Worm (Caenorhabditis elegans): ENCODE measurements around the gene twk-33.

ce11 chrV:17714330-17714729 is at the start of gene twk-33:
- no peak for TF ChIP-seq hmg-4 (GFP tag; optimal IDR thresholded peaks at IDR 0.05)
- TF ChIP-seq hnd-1 (tag; optimal IDR thresholded peaks at IDR 0.05): no peak
- TF ChIP-seq ama-1 (optimal IDR thresholded peaks at IDR 0.05): no peak
- no peak for TF ChIP-seq tbx-37 (GFP tag; conservative IDR thresholded peaks at IDR 0.05)
- TF ChIP-seq F13C5.2 (tag; optimal IDR thresholded peaks at IDR 0.05): no peak
- TF ChIP-seq B0310.2 (tag; optimal IDR thresholded peaks at IDR 0.05): no peak
- TF ChIP-seq aly-1 (tag; optimal IDR thresholded peaks at IDR 0.05): no peak

Measured in whole organism, early embryonic.